Worm (Caenorhabditis elegans): Measurements from ENCODE around the gene swsn-4.

Gene swsn-4

DNA sequence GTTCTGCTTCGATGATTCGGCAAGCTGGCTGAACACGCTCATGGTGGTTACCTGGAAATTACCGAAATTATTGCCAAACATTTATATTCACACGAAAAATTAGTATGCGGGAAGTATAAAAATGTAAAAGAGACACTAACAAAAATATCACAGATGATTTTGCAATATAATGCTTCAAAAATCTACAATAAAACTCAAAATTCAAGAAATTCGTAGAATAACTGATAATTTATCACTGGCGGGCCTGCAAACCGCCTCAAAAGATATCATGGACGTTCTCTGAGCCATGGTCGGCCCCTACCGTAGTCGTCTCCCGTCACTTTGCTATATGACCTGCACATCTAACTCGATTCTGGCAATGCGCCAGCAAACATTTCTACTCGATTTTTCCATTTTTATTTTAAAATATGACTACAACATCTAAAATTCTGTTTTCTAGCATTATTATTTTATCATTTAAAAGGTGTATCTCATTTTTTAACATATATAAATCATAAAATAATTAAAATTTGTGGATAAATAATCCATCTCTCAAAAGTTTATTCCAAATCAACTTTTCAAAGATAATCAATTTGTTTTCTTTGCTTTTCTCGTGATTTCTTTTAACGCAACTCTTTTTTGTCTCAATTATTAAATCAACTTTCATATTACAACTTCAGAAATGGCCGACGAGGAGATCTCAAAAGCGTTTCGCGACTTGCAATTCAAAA is 23.8 kb downstream of the swsn-4 start, which contains the start of the genes F01G4.6 and pfd-1 (continued):
- TF ChIP-seq Y53G8AR.9 (GFP tag; conservative IDR thresholded peaks at IDR 0.05) = peak; percentile 85
- TF ChIP-seq nfyb-1 (GFP tag; IDR thresholded peaks at IDR 0.05) = peak; percentile 95
- no peak for TF ChIP-seq ztf-28 (GFP tag; IDR thresholded peaks at IDR 0.05)
- no peak for TF ChIP-seq F57C9.4 (tag; optimal IDR thresholded peaks at IDR 0.05)
- no peak for TF ChIP-seq fkh-3 (tag; optimal IDR thresholded peaks at IDR 0.05)
- no peak for TF ChIP-seq F52B5.7 (tag; optimal IDR thresholded peaks at IDR 0.05)
- no peak for TF ChIP-seq ztf-25 (GFP tag; IDR thresholded peaks at IDR 0.05)
- TF ChIP-seq hrde-1 (tag; optimal IDR thresholded peaks at IDR 0.05; ENCODE audit: borderline replicate concordance) = no peak
- TF ChIP-seq cebp-1 (GFP tag; IDR thresholded peaks at IDR 0.05) = no peak
- peak; percentile 82 for TF ChIP-seq cebp-1 (tag; optimal IDR thresholded peaks at IDR 0.05)
- TF ChIP-seq atf-7 (tag; optimal IDR thresholded peaks at IDR 0.05) = peak; percentile 50
- TF ChIP-seq egl-18 (GFP tag; IDR thresholded peaks at IDR 0.05) = no peak

DNA sequence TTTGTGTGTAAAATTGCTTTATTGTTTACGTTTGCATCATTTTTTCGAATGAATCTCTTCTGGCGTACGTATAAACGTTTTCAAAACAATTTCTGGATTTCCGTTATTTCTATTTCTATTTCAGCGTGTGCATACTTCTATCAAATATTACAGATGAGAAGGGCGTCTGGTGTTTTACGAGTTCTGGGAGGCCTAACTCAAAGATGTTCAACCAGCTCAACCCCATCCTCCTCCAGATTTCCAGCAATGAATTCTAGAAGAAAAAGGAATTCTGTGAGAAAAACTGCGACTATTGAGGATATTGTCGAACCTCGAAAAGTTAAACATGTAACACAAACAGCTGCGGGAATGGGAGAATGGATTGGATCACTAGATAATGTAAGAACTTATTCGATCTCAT is 25.0 kb downstream of the swsn-4 start, which contains the start of gene C08F8.2:
Gene C08F8.2 (plus strand): TSS at position 154 of the 400 bp plus-strand sequence.
- TF ChIP-seq B0261.1 (tag; optimal IDR thresholded peaks at IDR 0.05) (no peak), ztf-6 (GFP tag; IDR thresholded peaks at IDR 0.05) (no peak), lin-54 (GFP tag; optimal IDR thresholded peaks at IDR 0.05) (peak; percentile 22), F10E7.11 (tag; optimal IDR thresholded peaks at IDR 0.05) (no peak), tbx-9 (tag; optimal IDR thresholded peaks at IDR 0.05; ENCODE audit: borderline replicate concordance) (no peak), lin-35 (GFP tag; optimal IDR thresholded peaks at IDR 0.05) (no peak), ceh-91 (GFP tag; IDR thresholded peaks at IDR 0.05) (no peak), ama-1 (optimal IDR thresholded peaks at IDR 0.05) (no peak), ama-1 (GFP tag; optimal IDR thresholded peaks at IDR 0.05) (no peak), fkh-3 (tag; optimal IDR thresholded peaks at IDR 0.05) (no peak), chd-7 (tag; optimal IDR thresholded peaks at IDR 0.05) (no peak), ceh-27 (GFP tag; optimal IDR thresholded peaks at IDR 0.05) (no peak), gei-17 (GFP tag; optimal IDR thresholded peaks at IDR 0.05) (no peak), madf-3 (GFP tag; IDR thresholded peaks at IDR 0.05) (no peak), Y53G8AR.9 (GFP tag; conservative IDR thresholded peaks at IDR 0.05) (0 out of 2 replicates have a peak, but pooled peaks have one; percentile 54), ekl-4 (GFP tag; IDR thresholded peaks at IDR 0.05) (no peak), hsf-1 (GFP tag; IDR thresholded peaks at IDR 0.05) (0 out of 2 replicates have a peak, but pooled peaks have one; percentile 26), ztf-28 (GFP tag; IDR thresholded peaks at IDR 0.05) (no peak), hrde-1 (tag; optimal IDR thresholded peaks at IDR 0.05; ENCODE audit: borderline replicate concordance) (no peak), C06A6.2 (GFP tag; conservative IDR thresholded peaks at IDR 0.05) (no peak), dpff-1 (tag; optimal IDR thresholded peaks at IDR 0.05) (no peak), mcd-1 (GFP tag; IDR thresholded peaks at IDR 0.05) (no peak), B0019.2 (GFP tag; conservative IDR thresholded peaks at IDR 0.05) (no peak)

DNA sequence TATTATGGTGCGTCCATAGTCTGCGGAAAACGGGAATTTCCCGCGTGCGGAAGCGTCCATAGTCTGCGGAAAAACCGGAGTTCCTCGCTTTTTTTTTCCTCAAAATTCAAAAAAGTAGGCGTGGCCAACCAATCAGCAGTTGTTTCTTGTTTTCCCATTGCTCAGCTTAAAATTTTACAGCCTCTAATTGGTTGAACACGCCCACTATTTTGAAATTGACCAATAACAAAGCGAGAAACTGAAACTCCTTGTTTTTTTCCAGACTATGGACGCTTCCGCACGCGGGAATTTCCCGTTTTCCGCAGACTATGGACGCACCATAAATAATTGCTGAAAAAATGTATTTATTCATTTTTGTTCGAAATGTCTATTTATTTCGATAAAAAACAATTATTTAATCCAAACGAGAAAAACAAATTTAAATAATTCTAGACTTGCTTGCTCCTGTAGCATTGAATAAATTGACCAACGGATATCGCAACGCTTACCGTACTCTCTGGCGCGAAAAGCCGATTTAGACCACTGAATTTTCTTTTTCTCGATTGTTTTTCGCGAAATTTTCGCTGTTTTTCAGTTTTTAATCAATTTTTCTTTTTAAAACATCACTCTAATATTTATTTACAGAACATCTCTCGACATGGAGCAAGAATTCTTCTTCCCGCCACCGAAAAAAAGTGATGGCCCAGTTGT is 28.7 kb downstream of the swsn-4 start, which contains the start of gene C08F8.3:
Gene C08F8.3 (plus strand): TSS at position 620 of the 690 bp plus-strand sequence.
- peak; percentile 78 for TF ChIP-seq xnd-1 (tag; optimal IDR thresholded peaks at IDR 0.05)
- TF ChIP-seq ceh-91 (GFP tag; IDR thresholded peaks at IDR 0.05) = peak; percentile 85
- TF ChIP-seq snpc-3.4 (tag; optimal IDR thresholded peaks at IDR 0.05) = peak; percentile 77
- TF ChIP-seq nfya-2 (GFP tag; IDR thresholded peaks at IDR 0.05) = 0 out of 2 replicates have a peak, but pooled peaks have one; percentile 90
- peak; percentile 92 for TF ChIP-seq madf-8 (GFP tag; conservative IDR thresholded peaks at IDR 0.05)
- peak; percentile 50 for TF ChIP-seq F49E8.2 (tag; optimal IDR thresholded peaks at IDR 0.05; ENCODE audit: insufficient read depth)
- peak; percentile 76 for TF ChIP-seq F33H1.4 (GFP tag; IDR thresholded peaks at IDR 0.05)
- peak; percentile 93 for TF ChIP-seq nfyb-1 (GFP tag; IDR thresholded peaks at IDR 0.05)
- TF ChIP-seq efl-1 (GFP tag; optimal IDR thresholded peaks at IDR 0.05) = peak; percentile 95
- peak; percentile 49 for TF ChIP-seq hmg-1.2 (GFP tag; IDR thresholded peaks at IDR 0.05)
- TF ChIP-seq lsl-1 (GFP tag; optimal IDR thresholded peaks at IDR 0.05) = peak; percentile 89
- peak; percentile 71 for TF ChIP-seq dpl-1 (GFP tag; optimal IDR thresholded peaks at IDR 0.05)
- TF ChIP-seq hsf-1 (GFP tag; IDR thresholded peaks at IDR 0.05) = peak; percentile 81; the same call in 1 of the 2 replicates
- 0 out of 2 replicates have a peak, but pooled peaks have one; percentile 23 for TF ChIP-seq ceh-100 (GFP tag; IDR thresholded peaks at IDR 0.05)
- TF ChIP-seq madf-6 (GFP tag; IDR thresholded peaks at IDR 0.05) = peak; percentile 95
- peak; percentile 90 for TF ChIP-seq D2030.7 (GFP tag; IDR thresholded peaks at IDR 0.05)
